Fruit fly (Drosophila melanogaster) S2 (cell line): ENCODE measurements around the gene LUBEL.

ENCODE experiments used
- CG8478 ChIP-seq: fragments of >200 bp; optimal IDR thresholded peaks from 2 replicates; lab custom pipeline; 2018
- CTCF ChIP-seq, 2 experiments: fragments of >200 bp; optimal IDR thresholded peaks; 2 replicates each; lab custom pipeline; 2018

LUBEL gene

DNA sequence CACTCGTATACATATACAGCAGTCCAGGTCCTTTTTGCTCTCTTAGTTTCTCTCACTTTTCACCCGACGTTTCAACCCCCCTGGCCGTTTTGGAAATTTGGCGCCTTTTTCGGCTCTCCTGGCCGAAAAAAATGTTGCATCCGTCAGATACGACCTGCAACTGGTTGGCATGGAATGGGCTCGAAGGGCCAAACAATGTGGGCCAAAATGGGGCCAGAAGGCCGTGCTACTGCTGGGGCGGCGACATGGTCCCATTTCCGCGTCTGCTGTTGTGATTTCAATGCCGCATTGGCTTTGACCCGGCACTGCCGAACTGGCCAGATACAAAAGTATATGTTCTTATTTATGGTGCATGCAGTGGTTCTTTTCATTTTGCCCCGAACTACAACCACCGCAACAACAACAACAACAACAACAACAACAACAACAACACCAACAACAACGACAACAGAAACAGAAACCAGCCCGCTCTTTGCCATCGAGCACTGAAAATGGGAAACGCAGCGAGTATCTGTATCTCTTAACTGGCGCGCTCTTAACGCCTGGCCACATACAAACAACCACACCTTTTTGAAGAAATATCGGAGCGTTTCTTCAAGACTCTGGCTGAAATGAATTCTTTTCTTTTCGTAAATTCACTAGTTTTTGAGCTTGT is 21.3 kb upstream of the LUBEL start:
- no peak for TF ChIP-seq CTCF (optimal IDR thresholded peaks at IDR 0.05; lab: Kevin White, UChicago)
- no peak for TF ChIP-seq CG8478 (lab: Kevin White, UChicago)

DNA sequence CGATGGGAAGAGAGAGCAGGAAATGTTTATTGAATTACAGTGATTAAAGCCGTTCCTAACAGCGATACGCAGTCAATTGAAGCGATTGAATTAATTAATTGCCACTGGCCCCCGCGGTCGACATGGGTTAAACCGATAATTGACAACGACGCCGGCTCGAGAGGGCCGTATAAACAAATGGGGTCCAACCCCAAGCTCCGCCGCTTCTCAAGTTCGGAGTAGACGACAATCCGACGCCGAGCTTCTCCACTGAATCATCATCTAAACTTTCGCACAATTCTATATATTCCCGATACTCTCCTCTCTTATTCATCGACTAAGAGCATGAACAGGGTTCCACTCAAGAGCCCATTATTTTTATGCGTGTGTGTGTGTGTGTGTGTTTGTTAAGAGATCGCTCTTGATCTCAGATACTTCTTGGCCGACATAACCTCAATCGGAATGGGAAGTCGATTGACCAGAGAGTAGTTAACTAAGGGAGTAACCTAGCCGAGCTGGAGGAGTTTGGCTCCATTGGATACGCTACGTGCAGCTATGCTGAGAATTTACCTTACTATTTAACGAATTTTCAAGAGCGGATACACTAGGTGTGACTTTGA is 19.4 kb upstream of the LUBEL start:
- no peak for TF ChIP-seq CTCF (optimal IDR thresholded peaks at IDR 0.05; lab: Kevin White, UChicago)
- TF ChIP-seq CG8478 (lab: Kevin White, UChicago) = no peak

DNA sequence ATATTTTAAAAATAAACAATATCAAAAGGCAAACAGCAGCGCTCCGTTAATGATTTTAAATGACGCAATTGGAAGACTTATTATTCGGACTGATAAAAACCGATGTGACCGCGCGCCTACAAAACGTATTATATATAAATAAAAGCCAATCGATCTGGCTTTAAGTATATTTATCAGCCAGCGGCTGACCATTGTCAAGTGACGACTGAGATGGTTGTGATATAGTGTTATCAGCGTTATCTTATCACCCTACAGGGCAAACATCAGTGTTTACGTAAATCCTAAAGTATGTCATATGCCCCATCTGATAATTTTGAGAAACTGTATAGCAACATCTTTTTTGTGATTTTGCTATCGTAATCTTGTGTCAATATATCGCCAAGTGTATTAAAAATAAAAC is 16.8 kb upstream of the LUBEL start:
- no peak for TF ChIP-seq CG8478 (lab: Kevin White, UChicago)
- no peak for TF ChIP-seq CTCF (optimal IDR thresholded peaks at IDR 0.05; lab: Kevin White, UChicago)

DNA sequence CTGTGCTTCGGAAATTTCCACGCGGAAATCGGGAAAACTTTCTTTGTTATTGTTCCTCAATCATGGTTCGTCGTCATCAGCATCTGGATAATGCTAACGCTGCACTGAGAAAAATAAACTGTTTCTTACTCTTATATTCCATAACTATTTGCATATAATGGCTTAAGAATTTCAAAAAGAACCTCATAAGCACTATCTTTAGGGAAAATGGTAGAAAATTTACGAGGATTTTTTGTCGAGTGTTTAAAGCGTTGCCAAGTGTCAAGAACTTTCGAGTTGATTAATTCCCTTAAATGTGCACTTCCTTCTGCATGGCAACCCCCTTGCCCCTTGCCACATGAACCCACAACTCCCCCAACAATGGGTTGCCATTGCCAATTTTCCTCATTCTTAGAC is 15.4 kb upstream of the LUBEL start:
- no peak for TF ChIP-seq CG8478 (lab: Kevin White, UChicago)
- TF ChIP-seq CTCF (optimal IDR thresholded peaks at IDR 0.05; lab: Kevin White, UChicago) = no peak

DNA sequence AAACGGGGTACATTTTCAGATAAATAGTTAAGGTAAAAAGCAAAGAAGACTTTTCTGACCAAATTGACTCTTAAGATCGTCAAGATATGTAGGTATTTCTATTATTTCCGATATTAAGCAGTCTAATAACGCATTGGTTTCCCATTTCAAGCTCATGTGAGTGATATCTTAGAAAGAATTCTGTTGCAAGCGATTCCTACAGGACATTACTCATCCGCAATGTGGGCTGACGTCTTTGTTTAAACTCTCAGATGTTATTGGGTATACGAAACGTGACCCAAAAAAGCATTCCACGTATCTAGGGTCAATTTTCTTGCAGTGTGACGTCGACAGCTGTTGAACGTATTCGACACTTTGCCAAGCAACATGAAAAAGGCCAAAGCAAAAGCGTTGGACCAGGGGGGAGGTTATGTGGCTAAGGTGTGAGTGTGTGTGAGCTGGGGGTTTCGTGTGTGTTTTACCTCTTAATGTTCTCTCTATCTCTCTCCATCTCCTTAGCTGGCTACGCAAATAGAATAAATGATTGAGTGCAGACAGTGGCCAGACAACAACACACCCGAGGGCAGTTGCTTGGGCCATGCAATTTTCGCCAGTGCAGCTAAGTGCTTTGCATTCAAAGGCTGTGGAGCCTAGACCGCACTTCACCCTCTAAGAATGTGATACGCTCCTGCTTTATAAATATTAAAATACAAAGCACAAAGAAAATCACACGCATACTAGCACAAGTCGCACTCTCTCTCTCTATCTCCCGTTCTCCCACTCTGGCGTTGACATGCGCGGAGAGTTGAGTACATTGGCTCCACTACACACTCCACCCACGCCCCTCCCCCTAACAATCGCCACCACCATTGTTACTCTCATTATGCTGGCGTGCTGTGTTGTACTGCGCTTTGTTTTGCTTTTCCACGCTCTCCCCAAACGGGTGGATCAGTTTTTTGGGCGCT is 14.7 kb upstream of the LUBEL start:
- no peak for TF ChIP-seq CTCF (optimal IDR thresholded peaks at IDR 0.05; lab: Kevin White, UChicago)
- TF ChIP-seq CG8478 (lab: Kevin White, UChicago) = no peak

DNA sequence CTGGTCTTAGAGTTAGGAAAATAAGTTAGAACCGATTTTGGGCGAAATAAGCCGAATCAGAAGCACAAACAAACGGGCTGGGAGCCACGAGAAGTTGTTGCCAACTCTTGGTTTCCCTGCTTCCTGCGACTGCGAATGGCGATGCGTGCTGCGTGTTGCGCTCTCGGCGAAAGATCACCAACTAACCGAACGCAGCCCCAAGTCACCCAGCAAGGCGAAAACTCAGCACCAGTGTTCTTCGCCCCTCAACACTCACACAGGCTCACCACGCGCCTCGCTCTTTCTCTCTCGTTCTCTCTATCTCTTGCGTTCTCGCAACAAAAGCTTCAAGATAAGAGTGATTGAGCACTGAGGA is 14.1 kb upstream of the LUBEL start, which contains the start of gene nrv1:
nrv1 (minus strand) TSS at position 188 of the 355 bp plus-strand sequence.
- TF ChIP-seq CG8478 (lab: Kevin White, UChicago) = no peak
- no peak for TF ChIP-seq CTCF (optimal IDR thresholded peaks at IDR 0.05; lab: Kevin White, UChicago)

DNA sequence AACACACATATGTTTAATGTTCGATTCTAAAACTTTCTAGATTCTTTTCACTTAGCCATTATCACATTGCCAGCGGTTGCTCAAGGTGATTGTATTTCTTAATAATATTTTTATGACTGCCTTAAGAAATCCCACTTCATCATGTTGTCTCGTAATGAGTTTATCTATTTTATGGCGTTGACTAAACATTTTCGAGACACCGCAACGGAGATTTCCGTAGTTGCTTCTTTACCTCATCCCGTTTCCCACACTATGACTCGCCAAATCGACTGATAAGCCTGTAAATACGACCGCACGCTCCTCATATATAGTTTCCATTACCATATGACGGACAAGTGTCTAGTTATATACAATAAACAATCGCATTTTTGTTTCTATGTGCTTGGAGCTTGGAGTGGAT is 13.0 kb upstream of the LUBEL start:
- TF ChIP-seq CG8478 (lab: Kevin White, UChicago) (no peak), CTCF (optimal IDR thresholded peaks at IDR 0.05; lab: Kevin White, UChicago) (no peak)

DNA sequence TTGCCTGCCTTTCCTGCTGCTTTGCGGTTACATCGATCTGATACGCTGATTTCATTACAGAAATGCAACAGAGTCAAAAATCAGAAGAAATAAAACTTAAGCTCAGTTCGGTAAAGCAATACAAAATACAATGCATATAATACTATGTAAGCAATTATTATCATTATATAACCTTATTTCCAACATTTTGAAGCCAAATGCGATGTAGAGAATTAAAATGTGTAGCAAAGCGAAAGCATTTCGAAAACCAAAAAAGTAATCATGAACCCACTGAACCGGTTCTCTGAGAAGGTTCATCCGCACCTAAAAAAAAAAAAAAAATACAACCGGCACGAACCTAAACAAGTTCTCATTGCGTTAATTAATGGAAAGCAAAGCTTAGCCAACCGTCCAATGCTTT is 11.7 kb upstream of the LUBEL start:
- TF ChIP-seq CTCF (optimal IDR thresholded peaks at IDR 0.05; lab: Kevin White, UChicago) (no peak), CG8478 (lab: Kevin White, UChicago) (no peak)

DNA sequence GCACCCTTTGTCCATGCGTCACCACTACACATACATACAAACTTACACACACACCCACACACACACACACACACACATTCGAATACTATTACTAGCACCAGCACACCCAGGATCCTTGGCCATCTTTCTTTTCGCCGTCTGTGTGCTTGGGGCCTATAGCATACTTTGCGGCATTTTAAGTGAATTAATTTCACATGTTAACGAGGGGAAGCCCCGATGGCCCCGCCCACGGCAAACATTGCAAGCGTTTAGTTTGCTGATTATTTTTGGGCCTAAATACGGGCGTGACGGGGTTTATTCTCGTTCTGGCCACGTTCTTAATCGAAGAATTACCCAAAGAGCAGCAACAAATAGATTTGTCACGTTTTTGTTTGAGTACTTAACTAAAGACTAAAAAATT is 10.8 kb upstream of the LUBEL start:
- TF ChIP-seq CG8478 (lab: Kevin White, UChicago) (no peak), CTCF (optimal IDR thresholded peaks at IDR 0.05; lab: Kevin White, UChicago) (no peak)

DNA sequence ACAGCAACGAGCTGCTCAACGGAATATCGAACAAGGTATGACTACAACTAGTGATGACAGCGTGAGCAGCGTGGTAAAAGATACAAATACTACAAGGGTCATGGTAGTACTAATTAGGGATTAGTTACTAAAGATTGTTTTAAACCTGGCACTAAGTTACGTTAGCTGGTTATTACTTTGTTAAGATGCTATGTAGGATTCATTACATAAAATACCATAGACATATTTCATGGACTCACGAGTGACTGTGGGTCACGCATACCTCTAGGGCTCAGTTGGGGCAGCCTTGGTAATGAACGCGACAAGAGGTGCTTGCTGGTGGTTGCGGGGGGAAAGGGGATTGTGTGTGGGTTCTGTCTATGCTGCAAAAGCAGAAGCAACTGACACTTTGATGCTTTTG is 2.3 kb upstream of the LUBEL start:
- TF ChIP-seq CG8478 (lab: Kevin White, UChicago) = no peak

DNA sequence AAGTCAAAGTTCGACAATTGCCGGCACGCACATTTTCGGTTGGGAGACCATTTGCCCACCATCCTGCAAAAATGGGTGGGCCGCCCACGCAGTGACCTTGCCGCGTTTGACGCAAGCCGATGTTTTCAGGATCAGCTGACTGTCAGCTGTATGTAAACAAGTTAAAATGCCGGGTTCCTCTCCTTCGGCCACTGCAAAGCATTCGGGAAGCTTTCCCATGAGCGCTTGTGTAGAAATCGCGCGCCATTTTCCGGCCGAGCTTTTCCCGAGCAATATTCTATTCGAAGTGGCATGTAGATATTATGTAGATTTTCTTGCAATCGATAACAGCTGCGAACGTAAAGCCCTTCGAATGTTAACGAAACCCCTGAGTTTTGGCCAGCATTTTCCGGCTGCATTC is 1.1 kb upstream of the LUBEL start, which contains the start of gene CG17378:
CG17378 (plus strand) TSS at position 397 of the 400 bp plus-strand sequence.
- TF ChIP-seq CTCF (optimal IDR thresholded peaks at IDR 0.05; lab: Kevin White, UChicago) (no peak), CG8478 (lab: Kevin White, UChicago) (no peak)

DNA sequence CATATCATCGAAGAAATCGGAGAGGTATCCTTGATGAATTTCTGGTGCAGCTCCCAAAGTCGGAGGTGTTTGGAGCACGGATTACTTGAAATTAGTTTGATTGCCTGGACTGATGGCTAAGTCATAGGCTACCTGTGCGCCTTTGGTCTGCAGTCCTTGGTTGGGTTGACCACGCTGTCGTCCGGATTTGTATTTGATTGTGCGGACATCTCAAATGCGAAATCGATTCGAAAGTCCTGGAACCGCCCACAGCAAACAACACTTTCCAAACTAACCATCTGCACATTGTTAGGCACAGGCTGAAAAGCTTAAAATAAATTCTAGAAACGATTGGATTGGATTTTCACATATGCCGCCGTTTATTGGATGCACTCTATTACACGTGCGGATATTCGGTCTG is 13.0 kb downstream of the LUBEL start, which contains the start of gene CG11322:
CG11322 (minus strand) TSS at position 101 of the 400 bp plus-strand sequence.
- TF ChIP-seq CG8478 (lab: Kevin White, UChicago) (no peak), CTCF (optimal IDR thresholded peaks at IDR 0.05; lab: Kevin White, UChicago) (no peak)

DNA sequence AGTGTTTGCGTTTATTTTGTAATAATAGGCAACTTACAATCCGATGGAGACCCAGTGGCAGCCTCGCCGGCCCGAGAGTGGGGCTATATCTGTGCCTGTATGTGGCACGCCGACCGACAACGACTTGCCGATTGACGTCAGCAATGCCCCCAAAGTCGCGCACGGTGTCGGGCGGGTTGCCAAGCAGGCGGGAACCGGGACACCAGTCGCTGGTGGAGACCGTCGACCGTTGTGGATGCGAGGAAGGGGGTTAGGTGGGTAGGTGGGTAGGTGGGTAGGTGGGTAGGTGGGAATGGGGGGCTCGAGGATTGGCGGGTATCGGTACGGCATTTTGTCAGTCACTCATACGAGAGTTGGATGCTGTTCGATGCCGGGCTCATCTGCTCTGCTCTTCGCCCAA is 21.5 kb downstream of the LUBEL start:
- TF ChIP-seq CTCF (optimal IDR thresholded peaks at IDR 0.05; lab: Kevin White, UChicago) (no peak), CG8478 (lab: Kevin White, UChicago) (no peak)

DNA sequence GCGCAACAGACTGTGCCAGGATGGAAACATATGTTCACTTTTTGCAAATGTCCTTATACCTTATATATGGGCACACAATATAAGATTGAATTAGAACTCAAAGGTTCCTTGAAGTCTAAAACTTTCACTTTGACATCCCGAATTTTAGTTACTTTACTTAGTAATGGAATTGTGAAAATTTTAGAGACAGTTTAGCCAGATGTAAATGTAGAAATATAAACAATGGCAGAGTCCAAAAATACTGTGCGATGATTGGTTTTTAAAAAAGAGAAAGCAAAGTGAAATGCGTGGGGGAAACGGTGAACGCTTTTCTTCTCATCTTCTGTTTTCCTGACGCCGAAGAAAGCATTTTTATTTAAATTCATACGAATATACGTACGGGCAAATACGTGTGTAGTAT is 24.7 kb downstream of the LUBEL start, which contains the start of gene CG44271:
CG44271 (minus strand) TSS at position 101 of the 400 bp plus-strand sequence.
- TF ChIP-seq CTCF (optimal IDR thresholded peaks at IDR 0.05; lab: Kevin White, UChicago) (no peak), CG8478 (lab: Kevin White, UChicago) (no peak)

DNA sequence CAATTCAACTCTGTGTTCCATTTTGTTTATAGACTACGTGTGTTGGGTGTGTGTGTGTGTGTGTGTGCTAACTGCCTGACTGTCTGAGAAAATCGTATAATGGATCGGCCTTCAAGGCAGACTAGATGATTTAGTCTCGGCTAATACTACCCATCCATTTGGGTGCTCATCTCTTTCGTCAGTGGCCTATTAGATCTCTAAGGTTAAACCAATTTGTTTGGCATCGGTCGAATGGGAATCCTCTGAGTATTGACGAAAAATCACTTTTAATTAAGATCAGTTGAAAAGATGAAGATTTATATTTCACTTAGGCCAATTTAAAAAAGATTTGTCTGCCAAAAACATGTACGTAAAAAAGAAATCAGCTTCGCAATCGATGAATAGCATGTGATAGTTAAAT is 27.0 kb downstream of the LUBEL start, which contains the start of gene CG31910:
CG31910 (minus strand) TSS at position 101 of the 400 bp plus-strand sequence.
- no peak for TF ChIP-seq CG8478 (lab: Kevin White, UChicago)
- no peak for TF ChIP-seq CTCF (optimal IDR thresholded peaks at IDR 0.05; lab: Kevin White, UChicago)
